Worm (Caenorhabditis elegans): ENCODE results near the gene F41G4.7.

- TF ChIP-seq him-1 (tag; optimal IDR thresholded peaks at IDR 0.05), result no peak
- no peak for TF ChIP-seq W03F9.2 (tag; optimal IDR thresholded peaks at IDR 0.05)
- no peak for TF ChIP-seq dao-5 (tag; optimal IDR thresholded peaks at IDR 0.05)
These were observed 14.7 kb downstream of the F41G4.7 start for ce11 chrX:16821533-16821932.
